Worm (Caenorhabditis elegans) whole organism, L2 larva: ENCODE data around the gene F32D8.8.

Source experiments
- C34F6.9 ChIP-seq: fragments of 150-350 bp; optimal IDR thresholded peaks from 2 replicates; lab custom pipeline; 2014; ENCODE audit warnings: missing biosample characterization, missing genetic modification characterization
- F13H6.1 ChIP-seq: sonication (generic microtip); optimal IDR thresholded peaks from 2 replicates; lab custom pipeline; 2016; ENCODE audit warnings: missing genetic modification characterization, missing compliant biosample characterization
- R02D3.7 ChIP-seq: fragments of 150-350 bp; optimal IDR thresholded peaks from 2 replicates; lab custom pipeline; 2014; ENCODE audit warnings: missing biosample characterization, missing genetic modification characterization
- Y55F3AM.14 ChIP-seq: fragments of 200-800 bp; sonication (Bioruptor generic); optimal IDR thresholded peaks from 2 replicates; lab custom pipeline; 2018; ENCODE audit warnings: mild to moderate bottlenecking, missing genetic modification characterization, missing compliant biosample characterization
- ZK546.5 ChIP-seq: sonication (generic microtip); optimal IDR thresholded peaks from 2 replicates; lab custom pipeline; 2017; ENCODE audit warnings: missing biosample characterization, missing genetic modification characterization
- aly-2 ChIP-seq: fragments of 150-350 bp; optimal IDR thresholded peaks from 2 replicates; lab custom pipeline; 2014; ENCODE audit warnings: missing biosample characterization, missing genetic modification characterization
- ama-1 ChIP-seq: fragments of 150-350 bp; optimal IDR thresholded peaks from 2 replicates; lab custom pipeline; 2018; ENCODE audit warnings: inconsistent platforms
- blmp-1 ChIP-seq: sonication (generic microtip); optimal IDR thresholded peaks from 2 replicates; lab custom pipeline; 2017; ENCODE audit warnings: missing genetic modification characterization, mild to moderate bottlenecking, missing compliant biosample characterization, antibody characterized with exemption, moderate library complexity; ENCODE audit not compliant: insufficient read depth
- ceh-16 ChIP-seq: fragments of 150-350 bp; optimal IDR thresholded peaks from 2 replicates; lab custom pipeline; 2014; ENCODE audit warnings: missing biosample characterization, missing genetic modification characterization
- ceh-82 ChIP-seq: fragments of 150-350 bp; optimal IDR thresholded peaks from 2 replicates; lab custom pipeline; 2014; ENCODE audit warnings: missing biosample characterization, missing genetic modification characterization
- crh-2 ChIP-seq: sonication (generic microtip); optimal IDR thresholded peaks from 2 replicates; lab custom pipeline; 2017; ENCODE audit warnings: missing biosample characterization, missing genetic modification characterization
- dmd-4 ChIP-seq: sonication (generic microtip); optimal IDR thresholded peaks from 2 replicates; lab custom pipeline; 2017; ENCODE audit warnings: missing biosample characterization, missing genetic modification characterization
- egl-27 ChIP-seq: sonication (generic microtip); optimal IDR thresholded peaks from 3 replicates; lab custom pipeline; 2017; ENCODE audit warnings: missing biosample characterization, missing genetic modification reagents, missing genetic modification characterization
- elt-1 ChIP-seq: fragments of 150-350 bp; optimal IDR thresholded peaks from 2 replicates; lab custom pipeline; 2014; ENCODE audit warnings: missing biosample characterization, missing genetic modification characterization
- elt-3 ChIP-seq: sonication (generic microtip); optimal IDR thresholded peaks from 2 replicates; lab custom pipeline; 2017; ENCODE audit warnings: missing biosample characterization, missing genetic modification characterization
- fos-1 ChIP-seq: fragments of 150-350 bp; optimal IDR thresholded peaks from 2 replicates; lab custom pipeline; 2014; ENCODE audit warnings: missing biosample characterization, missing genetic modification characterization
- gmeb-1 ChIP-seq: fragments of 150-350 bp; optimal IDR thresholded peaks from 2 replicates; lab custom pipeline; 2014; ENCODE audit warnings: missing biosample characterization, missing genetic modification characterization
- lin-11 ChIP-seq: fragments of 150-350 bp; sonication (generic microtip); optimal IDR thresholded peaks from 2 replicates; lab custom pipeline; 2014; ENCODE audit warnings: missing biosample characterization, missing genetic modification characterization, inconsistent platforms, mixed read lengths
- lin-13 ChIP-seq: fragments of 150-350 bp; optimal IDR thresholded peaks from 2 replicates; lab custom pipeline; 2014; ENCODE audit warnings: missing biosample characterization, missing genetic modification reagents, missing genetic modification characterization
- lin-39 ChIP-seq: fragments of 150-350 bp; optimal IDR thresholded peaks from 2 replicates; lab custom pipeline; 2014; ENCODE audit warnings: missing biosample characterization, missing genetic modification reagents, missing genetic modification characterization
- lsy-2 ChIP-seq, 2 experiments: fragments of 150-350 bp in 1 of 2; sonication (generic microtip) in 1 of 2; optimal IDR thresholded peaks; 2 replicates each; lab custom pipeline; 2014 to 2017; ENCODE audit warnings: missing biosample characterization in 2 of 2, missing genetic modification characterization in 2 of 2
- mdl-1 ChIP-seq, 2 experiments: fragments of 150-350 bp in 1 of 2; sonication (generic microtip) in 1 of 2; optimal IDR thresholded peaks; 2 replicates each; lab custom pipeline; 2017; ENCODE audit warnings: missing biosample characterization in 2 of 2, missing genetic modification characterization in 2 of 2
- nhr-10 ChIP-seq: sonication (generic microtip); optimal IDR thresholded peaks from 2 replicates; lab custom pipeline; 2017; ENCODE audit warnings: missing biosample characterization, missing genetic modification characterization
- nhr-11 ChIP-seq: fragments of 150-350 bp; optimal IDR thresholded peaks from 2 replicates; lab custom pipeline; 2014; ENCODE audit warnings: missing biosample characterization, missing genetic modification characterization
- nhr-129 ChIP-seq: fragments of 150-350 bp; optimal IDR thresholded peaks from 2 replicates; lab custom pipeline; 2014; ENCODE audit warnings: missing biosample characterization, missing genetic modification characterization
- nhr-21 ChIP-seq: fragments of 150-350 bp; optimal IDR thresholded peaks from 2 replicates; lab custom pipeline; 2014; ENCODE audit warnings: missing biosample characterization, missing genetic modification characterization
- nhr-23 ChIP-seq: fragments of 150-350 bp; optimal IDR thresholded peaks from 2 replicates; lab custom pipeline; 2014; ENCODE audit warnings: missing biosample characterization, missing genetic modification reagents, missing genetic modification characterization
- nhr-237 ChIP-seq: fragments of 150-350 bp; optimal IDR thresholded peaks from 2 replicates; lab custom pipeline; 2014; ENCODE audit warnings: missing biosample characterization, missing genetic modification characterization
- nhr-25 ChIP-seq: fragments of 150-350 bp; sonication (generic microtip); optimal IDR thresholded peaks from 3 replicates; lab custom pipeline; 2014; ENCODE audit warnings: missing biosample characterization, missing genetic modification characterization
- nhr-77 ChIP-seq: fragments of 150-350 bp; optimal IDR thresholded peaks from 2 replicates; lab custom pipeline; 2014; ENCODE audit warnings: missing biosample characterization, missing genetic modification characterization
- peb-1 ChIP-seq: fragments of 150-350 bp; optimal IDR thresholded peaks from 2 replicates; lab custom pipeline; 2014; ENCODE audit warnings: missing biosample characterization, missing genetic modification characterization
- sem-4 ChIP-seq: fragments of 150-350 bp; optimal IDR thresholded peaks from 2 replicates; lab custom pipeline; 2014; ENCODE audit warnings: missing biosample characterization, missing genetic modification reagents, missing genetic modification characterization
- skn-1 ChIP-seq: sonication (generic microtip); optimal IDR thresholded peaks from 2 replicates; lab custom pipeline; 2017; ENCODE audit warnings: missing biosample characterization, missing genetic modification characterization
- sma-9 ChIP-seq, 2 experiments: fragments of 150-350 bp in 1 of 2; sonication (generic microtip) in 1 of 2; optimal IDR thresholded peaks; 2 replicates each; lab custom pipeline; 2014 to 2016; ENCODE audit warnings: missing genetic modification characterization in 2 of 2, mild to moderate bottlenecking in 1 of 2, missing biosample characterization in 1 of 2, missing compliant biosample characterization in 1 of 2, missing genetic modification reagents in 1 of 2, moderate library complexity in 1 of 2
- snpc-4 ChIP-seq: fragments of 150-350 bp; optimal IDR thresholded peaks from 2 replicates; lab custom pipeline; 2014; ENCODE audit warnings: missing biosample characterization, missing genetic modification characterization
- unc-39 ChIP-seq: fragments of 150-350 bp; optimal IDR thresholded peaks from 2 replicates; lab custom pipeline; 2014; ENCODE audit warnings: missing biosample characterization, missing genetic modification characterization
- unc-55 ChIP-seq: fragments of 150-350 bp; sonication (generic microtip); optimal IDR thresholded peaks from 3 replicates; lab custom pipeline; 2014; ENCODE audit warnings: missing biosample characterization, missing genetic modification reagents, missing genetic modification characterization
- unc-62 ChIP-seq: fragments of 150-350 bp; optimal IDR thresholded peaks from 2 replicates; lab custom pipeline; 2014; ENCODE audit warnings: missing biosample characterization, missing genetic modification reagents, missing genetic modification characterization
- zag-1 ChIP-seq: fragments of 150-350 bp; optimal IDR thresholded peaks from 2 replicates; lab custom pipeline; 2014; ENCODE audit warnings: missing biosample characterization, missing genetic modification characterization
- ztf-1 ChIP-seq: fragments of 200-800 bp; sonication (Bioruptor generic); conservative IDR thresholded peaks from 2 replicates; pipeline ENCODE4 v1.3.6; 2022; ENCODE audit warnings: missing genetic modification characterization, missing compliant biosample characterization
- ztf-11 ChIP-seq: sonication (generic microtip); optimal IDR thresholded peaks from 2 replicates; lab custom pipeline; 2017; ENCODE audit warnings: missing biosample characterization, missing genetic modification characterization
- ztf-4 ChIP-seq: fragments of 150-350 bp; optimal IDR thresholded peaks from 2 replicates; lab custom pipeline; 2014; ENCODE audit warnings: missing biosample characterization, missing genetic modification characterization

Gene F32D8.8

ce11 chrV:10867586-10867985 is 35.0 kb downstream of the F32D8.8 start (continued):
- no peak for TF ChIP-seq nhr-23 (tag; lab: Kevin White, UChicago)
- TF ChIP-seq, all 48 proteins: peak for 16

ce11 chrV:10866340-10866739 is 36.2 kb downstream of the F32D8.8 start:
- peak; percentile 30 for TF ChIP-seq Y55F3AM.14 (GFP tag; lab: Kevin White, UChicago)
- TF ChIP-seq, all 48 proteins: peak for 1; not testable (repeated sequence) for 47

ce11 chrV:10865599-10865998 is 37.0 kb downstream of the F32D8.8 start, which contains the start of gene saeg-1:
Gene saeg-1, minus strand, starts transcription at chrV:10865699.
- TF ChIP-seq egl-27 (no peak), blmp-1 (tag; lab: Kevin White, UChicago) (no peak), sem-4 (tag; lab: Kevin White, UChicago) (no peak), ceh-16 (tag; lab: Kevin White, UChicago) (no peak), elt-3 (no peak), ztf-4 (tag; lab: Kevin White, UChicago) (no peak), R02D3.7 (tag; lab: Kevin White, UChicago) (no peak), ztf-11 (tag; lab: Kevin White, UChicago) (no peak), unc-55 (GFP tag; lab: Kevin White, UChicago) (no peak)

- TF ChIP-seq Y55F3AM.14 (GFP tag; lab: Kevin White, UChicago) (no peak), sma-9 (GFP tag; optimal IDR thresholded peaks at IDR 0.05; lab: Kevin White, UChicago) (peak; percentile 44), sma-9 (tag; optimal IDR thresholded peaks at IDR 0.05; lab: Kevin White, UChicago) (no peak), nhr-21 (tag; lab: Kevin White, UChicago) (peak; percentile 8)
- TF ChIP-seq, all 48 proteins: peak for 2
Measured at ce11 chrV:10862457-10863097, 40.0 kb downstream of the F32D8.8 start.

ce11 chrV:10861611-10862262 is 40.8 kb downstream of the F32D8.8 start:
- TF ChIP-seq nhr-129 (tag; lab: Kevin White, UChicago) (peak; percentile 74), nhr-23 (tag; lab: Kevin White, UChicago) (no peak), sem-4 (tag; lab: Kevin White, UChicago) (no peak), gmeb-1 (tag; lab: Kevin White, UChicago) (no peak), nhr-25 (tag; lab: Kevin White, UChicago) (no peak), snpc-4 (tag; lab: Kevin White, UChicago) (no peak), ama-1 (lab: Kevin White, UChicago) (no peak), aly-2 (tag; lab: Kevin White, UChicago) (no peak), fos-1 (no peak), nhr-21 (tag; lab: Kevin White, UChicago) (no peak), unc-39 (tag; lab: Kevin White, UChicago) (no peak), unc-55 (GFP tag; lab: Kevin White, UChicago) (peak; percentile 41), unc-62 (no peak), lin-39 (tag; lab: Kevin White, UChicago) (no peak), blmp-1 (tag; lab: Kevin White, UChicago) (no peak), ceh-16 (tag; lab: Kevin White, UChicago) (no peak), ztf-1 (GFP tag; lab: Robert Waterston, UW) (no peak), nhr-10 (tag; lab: Kevin White, UChicago) (no peak), ZK546.5 (tag; lab: Kevin White, UChicago) (no peak), elt-1 (tag; lab: Kevin White, UChicago) (no peak), nhr-77 (no peak), skn-1 (tag; lab: Kevin White, UChicago) (no peak), C34F6.9 (tag; lab: Kevin White, UChicago) (peak; percentile 71), elt-3 (no peak), lin-13 (GFP tag; lab: Kevin White, UChicago) (no peak), zag-1 (no peak), F13H6.1 (tag; lab: Kevin White, UChicago) (peak; percentile 7), mdl-1 (tag; optimal IDR thresholded peaks at IDR 0.05; lab: Kevin White, UChicago) (no peak), nhr-237 (tag; lab: Kevin White, UChicago) (no peak), crh-2 (tag; lab: Kevin White, UChicago) (no peak), dmd-4 (tag; lab: Kevin White, UChicago) (no peak), nhr-11 (tag; lab: Kevin White, UChicago) (no peak), lin-11 (tag; lab: Kevin White, UChicago) (no peak), sma-9 (GFP tag; optimal IDR thresholded peaks at IDR 0.05; lab: Kevin White, UChicago) (peak; percentile 37), sma-9 (tag; optimal IDR thresholded peaks at IDR 0.05; lab: Kevin White, UChicago) (no peak), lsy-2 (tag; optimal IDR thresholded peaks at IDR 0.05; lab: Kevin White, UChicago) (peak in 1 of 2 experiments; percentile 36), ceh-82 (tag; lab: Kevin White, UChicago) (no peak), egl-27 (no peak), Y55F3AM.14 (GFP tag; lab: Kevin White, UChicago) (peak; percentile 54), peb-1 (tag; lab: Kevin White, UChicago) (no peak)
